Fruit fly (Drosophila melanogaster) whole organism, pupa: ENCODE measurements around the gene RhoGEF4.

Experiments
- CG12605 ChIP-seq: fragments of 200-800 bp; sonication (Bioruptor generic); IDR thresholded peaks from 2 replicates; pipeline ENCODE4 v1.3.6; 2022; ENCODE audit warnings: missing biosample characterization, missing genetic modification characterization
- CG13204 ChIP-seq: fragments of 200-800 bp; sonication (Bioruptor generic); optimal IDR thresholded peaks from 2 replicates; lab custom pipeline; 2018; ENCODE audit warnings: missing biosample characterization, mild to moderate bottlenecking, missing genetic modification characterization, moderate library complexity
- CG14655 ChIP-seq: fragments of 200-800 bp; sonication (Bioruptor generic); optimal IDR thresholded peaks from 3 replicates; lab custom pipeline; 2017; ENCODE audit warnings: mild to moderate bottlenecking, missing biosample characterization, missing genetic modification reagents, missing genetic modification characterization
- CG17806 ChIP-seq: fragments of 200-800 bp; sonication (Bioruptor generic); optimal IDR thresholded peaks from 2 replicates; lab custom pipeline; 2018; ENCODE audit warnings: missing biosample characterization, mild to moderate bottlenecking, missing genetic modification characterization, moderate library complexity
- CG32121 ChIP-seq: fragments of 200-800 bp; sonication (Bioruptor generic); IDR thresholded peaks from 2 replicates; pipeline ENCODE4 v1.3.6; 2022; ENCODE audit warnings: missing biosample characterization, missing genetic modification characterization
- CG34367 ChIP-seq: fragments of 200-800 bp; sonication (Bioruptor generic); optimal IDR thresholded peaks from 2 replicates; lab custom pipeline; 2018; ENCODE audit warnings: missing biosample characterization, mild to moderate bottlenecking, missing genetic modification characterization
- CG4496 ChIP-seq: fragments of 200-800 bp; sonication (Bioruptor generic); IDR thresholded peaks from 3 replicates; pipeline ENCODE4 v1.3.6; 2022; ENCODE audit warnings: missing biosample characterization, missing genetic modification characterization
- CG8159 ChIP-seq: fragments of 200-800 bp; sonication (Bioruptor generic); optimal IDR thresholded peaks from 3 replicates; lab custom pipeline; 2018; ENCODE audit warnings: missing biosample characterization, mild to moderate bottlenecking, missing genetic modification characterization, moderate library complexity
- CG8301 ChIP-seq: fragments of 200-800 bp; sonication (Bioruptor generic); optimal IDR thresholded peaks from 2 replicates; lab custom pipeline; 2018; ENCODE audit warnings: missing biosample characterization, mild to moderate bottlenecking, missing genetic modification characterization
- D1 ChIP-seq: fragments of 200-800 bp; sonication (Bioruptor generic); optimal IDR thresholded peaks from 2 replicates; lab custom pipeline; 2018; ENCODE audit warnings: missing biosample characterization, mild to moderate bottlenecking, missing genetic modification characterization, moderate library complexity
- EcR ChIP-seq: fragments of 200-800 bp; sonication (Bioruptor generic); optimal IDR thresholded peaks from 3 replicates; lab custom pipeline; 2019; ENCODE audit warnings: missing biosample characterization, missing genetic modification characterization, mild to moderate bottlenecking, moderate library complexity, missing genetic modification reagents
- fd96Ca ChIP-seq: fragments of 200-800 bp; sonication (Bioruptor generic); IDR thresholded peaks from 3 replicates; pipeline ENCODE4 v1.3.6; 2022; ENCODE audit warnings: missing biosample characterization, missing genetic modification characterization
- gl ChIP-seq: fragments of 200-800 bp; sonication (Bioruptor generic); optimal IDR thresholded peaks from 2 replicates; lab custom pipeline; 2018; ENCODE audit warnings: missing biosample characterization, mild to moderate bottlenecking, missing genetic modification characterization

DNA sequence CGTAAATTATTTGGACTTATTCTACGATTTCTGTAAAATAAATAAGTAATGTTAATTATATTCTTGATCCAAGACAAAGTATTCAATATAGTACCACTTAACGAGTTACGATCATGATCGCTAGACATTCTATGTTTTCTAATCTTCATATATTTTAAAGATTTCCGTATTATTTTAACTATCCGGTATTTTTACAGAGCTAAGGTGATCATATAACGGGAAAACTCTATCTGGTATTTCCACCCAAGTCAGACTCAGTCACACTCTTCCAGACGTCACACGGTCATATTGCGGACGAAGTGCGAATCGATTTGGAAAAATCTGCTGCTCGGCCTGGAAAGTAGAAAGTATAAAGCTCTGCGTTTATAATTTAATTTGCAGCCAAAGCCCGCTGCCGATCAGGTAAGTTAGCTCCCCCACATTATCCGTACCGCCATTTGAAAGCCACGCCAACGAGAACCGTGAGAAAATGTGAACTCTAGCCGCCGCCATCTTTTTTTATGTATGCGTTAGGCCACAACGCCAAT lies 16.1 kb upstream of the RhoGEF4 start, which contains the start of the genes lark and eco:
- TF ChIP-seq EcR, result peak; percentile 18
- no peak for TF ChIP-seq CG17806 (tag; lab: Kevin White, UChicago)
- TF ChIP-seq CG4496 (GFP tag; lab: Robert Waterston, UW), result 0 out of 3 replicates have a peak, but pooled peaks have one; percentile 9
- no peak for TF ChIP-seq D1
- TF ChIP-seq CG32121 (GFP tag; lab: Robert Waterston, UW), result no peak
- no peak for TF ChIP-seq CG12605 (GFP tag; lab: Robert Waterston, UW)
- peak; percentile 14 for TF ChIP-seq CG34367 (tag; lab: Kevin White, UChicago)
- TF ChIP-seq CG8301 (tag; lab: Kevin White, UChicago), result no peak
- no peak for TF ChIP-seq CG13204 (GFP tag; lab: Kevin White, UChicago)
- TF ChIP-seq CG14655 (GFP tag; lab: Kevin White, UChicago), result no peak
- TF ChIP-seq fd96Ca, result no peak
- TF ChIP-seq gl (tag; lab: Kevin White, UChicago), result peak; percentile 28
- no peak for TF ChIP-seq CG8159 (tag; lab: Kevin White, UChicago)
